Fruit fly (Drosophila melanogaster): ENCODE data around the gene CG1812.

Gene CG1812

DNA sequence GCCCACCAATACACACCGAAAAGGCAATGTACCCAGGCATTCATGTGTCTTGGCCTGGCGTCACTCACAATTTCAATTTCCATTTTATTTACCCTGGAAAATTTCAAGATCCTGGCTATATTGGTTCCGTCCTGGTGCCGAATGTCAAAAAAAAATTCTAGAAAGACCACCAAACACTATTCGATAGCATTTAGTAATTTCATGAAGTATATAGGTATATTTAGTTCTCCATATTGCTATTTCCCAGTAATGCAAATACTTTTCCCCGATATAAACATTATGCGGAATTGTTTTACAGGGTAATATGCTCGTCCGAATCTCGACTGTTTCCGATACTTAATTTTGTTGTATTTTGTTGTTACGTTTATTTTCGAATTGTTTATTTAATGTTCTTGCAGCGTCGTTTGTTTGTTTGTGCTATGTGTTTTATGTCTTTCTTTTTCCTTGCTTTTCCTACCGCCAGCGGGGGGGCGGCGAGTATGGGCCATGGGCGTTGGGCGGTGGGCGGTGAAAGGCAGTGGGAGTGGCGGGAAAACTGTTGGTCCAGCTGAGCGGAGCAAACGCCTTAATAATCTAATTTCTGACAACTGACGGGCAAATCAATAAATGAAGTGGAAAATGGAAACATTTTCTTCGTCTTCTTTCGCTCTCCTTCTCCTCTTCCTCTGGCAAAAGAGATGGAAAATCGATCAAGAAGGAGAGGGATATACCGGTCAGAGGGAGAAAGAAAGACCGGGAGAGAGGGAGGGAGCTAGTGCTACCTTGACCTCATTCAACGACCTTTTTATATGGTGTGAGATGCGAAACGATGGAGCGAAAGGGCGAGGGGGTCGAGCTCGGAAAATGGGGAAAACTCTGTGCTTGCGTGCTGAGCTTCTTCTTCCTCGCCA lies 15.3 kb upstream of the CG1812 start (continued):
- peak; percentile 21 for TF ChIP-seq twi (tag; optimal IDR thresholded peaks at IDR 0.05)
- 0 out of 3 replicates have a peak, but pooled peaks have one; percentile 19 for TF ChIP-seq otp (GFP tag; IDR thresholded peaks at IDR 0.05)
- peak; percentile 8 for TF ChIP-seq Vsx1 (GFP tag; optimal IDR thresholded peaks at IDR 0.05)
- no peak for TF ChIP-seq CG9876 (GFP tag; optimal IDR thresholded peaks at IDR 0.05)
- peak; percentile 50 for TF ChIP-seq Chrac-16 (GFP tag; optimal IDR thresholded peaks at IDR 0.05)
- TF ChIP-seq NC2α (GFP tag; optimal IDR thresholded peaks at IDR 0.05) = peak; percentile 23
- peak; percentile 10 for TF ChIP-seq CG31388 (GFP tag; optimal IDR thresholded peaks at IDR 0.05)
- TF ChIP-seq CG12104 (GFP tag; optimal IDR thresholded peaks at IDR 0.05) = peak; percentile 30
- peak; percentile 62 for TF ChIP-seq lmd (GFP tag; IDR thresholded peaks at IDR 0.05)
- peak; percentile 52 for TF ChIP-seq tin (GFP tag; optimal IDR thresholded peaks at IDR 0.05)
- TF ChIP-seq NK7.1 (GFP tag; optimal IDR thresholded peaks at IDR 0.05) = peak; percentile 19
- peak; percentile 48 for TF ChIP-seq Hr3 (GFP tag; optimal IDR thresholded peaks at IDR 0.05)
- TF ChIP-seq CG14050 (GFP tag; IDR thresholded peaks at IDR 0.05) = peak; percentile 60

DNA sequence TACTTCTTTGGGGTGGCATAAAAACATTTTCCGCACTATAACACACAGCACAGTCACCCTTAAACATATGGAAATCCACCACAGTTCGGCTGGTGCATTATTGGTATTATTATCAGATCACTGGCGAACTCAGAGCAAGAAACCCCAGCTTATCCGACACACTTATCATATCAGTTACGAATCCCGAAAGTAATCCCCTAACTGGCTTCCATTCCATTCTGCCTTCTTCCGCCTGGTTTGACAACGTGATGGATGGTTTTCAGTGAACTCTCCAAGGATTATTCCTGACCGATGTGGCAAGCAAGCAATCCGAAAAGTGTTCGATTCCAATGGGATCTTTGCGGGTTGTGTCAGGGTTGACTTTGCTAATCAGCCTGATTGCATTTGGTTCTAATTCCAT lies 12.4 kb upstream of the CG1812 start:
- TF ChIP-seq CG2199 (GFP tag; IDR thresholded peaks at IDR 0.05) = 0 out of 3 replicates have a peak, but pooled peaks have one; percentile 57
- TF ChIP-seq hbn (GFP tag; IDR thresholded peaks at IDR 0.05; ENCODE audit: partially characterized antibody) = no peak
- TF ChIP-seq CG5245 (GFP tag; optimal IDR thresholded peaks at IDR 0.05) = no peak
- TF ChIP-seq oc (tag; optimal IDR thresholded peaks at IDR 0.05) = peak; percentile 69
- TF ChIP-seq pros (GFP tag; optimal IDR thresholded peaks at IDR 0.05) = peak; percentile 69
- TF ChIP-seq CG2875 (GFP tag; optimal IDR thresholded peaks at IDR 0.05) = no peak
- no peak for TF ChIP-seq CG3838 (GFP tag; optimal IDR thresholded peaks at IDR 0.05)
- peak; percentile 7 for TF ChIP-seq grn (GFP tag; optimal IDR thresholded peaks at IDR 0.05)
- TF ChIP-seq CG10462 (GFP tag; optimal IDR thresholded peaks at IDR 0.05) = no peak

- no peak for TF ChIP-seq CTCF (GFP tag; optimal IDR thresholded peaks at IDR 0.05)
- TF ChIP-seq gsb-n (tag; optimal IDR thresholded peaks at IDR 0.05) = no peak
- no peak for TF ChIP-seq E2f1 (GFP tag; IDR thresholded peaks at IDR 0.05)
- TF ChIP-seq CG2116 (GFP tag; optimal IDR thresholded peaks at IDR 0.05) = no peak
- peak; percentile 26 for TF ChIP-seq oc (tag; optimal IDR thresholded peaks at IDR 0.05)
- TF ChIP-seq Fer1 (GFP tag; optimal IDR thresholded peaks at IDR 0.05) = no peak
- TF ChIP-seq onecut (GFP tag; IDR thresholded peaks at IDR 0.05) = no peak
- no peak for TF ChIP-seq Stat92E (GFP tag; optimal IDR thresholded peaks at IDR 0.05)
- TF ChIP-seq TFAM (GFP tag; optimal IDR thresholded peaks at IDR 0.05) = no peak
- no peak for TF ChIP-seq kni (GFP tag; optimal IDR thresholded peaks at IDR 0.05)
- TF ChIP-seq CG7928 (GFP tag; optimal IDR thresholded peaks at IDR 0.05) = no peak
- TF ChIP-seq GATAe (GFP tag; conservative IDR thresholded peaks at IDR 0.05) = no peak
- TF ChIP-seq ranshi (GFP tag; IDR thresholded peaks at IDR 0.05) = no peak
- no peak for TF ChIP-seq Dip2 (GFP tag; IDR thresholded peaks at IDR 0.05)
- no peak for TF ChIP-seq zfh2 (GFP tag; optimal IDR thresholded peaks at IDR 0.05)
- no peak for TF ChIP-seq CG15601 (tag; optimal IDR thresholded peaks at IDR 0.05)
- no peak for TF ChIP-seq vvl (GFP tag; IDR thresholded peaks at IDR 0.05)
- TF ChIP-seq pros (GFP tag; optimal IDR thresholded peaks at IDR 0.05) = peak; percentile 27
- TF ChIP-seq Bteb2 (GFP tag; optimal IDR thresholded peaks at IDR 0.05) = no peak
- TF ChIP-seq CG15011 (GFP tag; optimal IDR thresholded peaks at IDR 0.05) = no peak
- TF ChIP-seq crol (GFP tag; IDR thresholded peaks at IDR 0.05) = peak; percentile 62
- TF ChIP-seq fd102C (GFP tag; optimal IDR thresholded peaks at IDR 0.05) = no peak
- TF ChIP-seq gcm (GFP tag; optimal IDR thresholded peaks at IDR 0.05) = no peak
- TF ChIP-seq seq (GFP tag; IDR thresholded peaks at IDR 0.05) = peak; percentile 45; the same call in 1 of the 2 replicates
- TF ChIP-seq Dref (GFP tag; IDR thresholded peaks at IDR 0.05) = no peak
- no peak for TF ChIP-seq Dp (GFP tag; optimal IDR thresholded peaks at IDR 0.05)
Observed at dm6 chrX:20499802-20500201, 11.5 kb upstream of the CG1812 start.
